Worm (Caenorhabditis elegans) whole organism, young adult: ENCODE measurements around the gene T25C12.3.

Source experiments
- C06A6.2 ChIP-seq: fragments of 200-800 bp; sonication (Bioruptor generic); conservative IDR thresholded peaks from 2 replicates; pipeline ENCODE4 v1.3.6; 2022; ENCODE audit warnings: missing genetic modification characterization, missing compliant biosample characterization
- F33H1.4 ChIP-seq: fragments of 200-800 bp; sonication (Bioruptor generic); IDR thresholded peaks from 2 replicates; pipeline ENCODE4 v1.3.6; 2022; ENCODE audit warnings: missing genetic modification reagents, missing genetic modification characterization, missing compliant biosample characterization
- F52B5.7 ChIP-seq: sonication (generic microtip); optimal IDR thresholded peaks from 2 replicates; lab custom pipeline; 2016; ENCODE audit warnings: mild to moderate bottlenecking, missing genetic modification characterization, missing compliant biosample characterization
- F57A8.1 ChIP-seq: fragments of 200-800 bp; sonication (Bioruptor generic); optimal IDR thresholded peaks from 2 replicates; lab custom pipeline; 2018; ENCODE audit warnings: mild to moderate bottlenecking, missing genetic modification characterization, moderate library complexity, missing compliant biosample characterization
- F57C9.4 ChIP-seq: sonication (generic microtip); optimal IDR thresholded peaks from 2 replicates; lab custom pipeline; 2017; ENCODE audit warnings: mild to moderate bottlenecking, missing genetic modification characterization, missing compliant biosample characterization
- K12H6.12 ChIP-seq: fragments of 200-800 bp; sonication (Bioruptor generic); optimal IDR thresholded peaks from 2 replicates; lab custom pipeline; 2018; ENCODE audit warnings: mild to moderate bottlenecking, missing genetic modification characterization, missing compliant biosample characterization
- T07F8.4 ChIP-seq: sonication (generic microtip); optimal IDR thresholded peaks from 2 replicates; lab custom pipeline; 2016; ENCODE audit warnings: mild to moderate bottlenecking, missing genetic modification characterization, moderate library complexity, missing compliant biosample characterization
- Y53G8AR.9 ChIP-seq: fragments of 200-800 bp; sonication (Bioruptor generic); conservative IDR thresholded peaks from 2 replicates; pipeline ENCODE4 v1.3.6; 2022; ENCODE audit warnings: missing genetic modification reagents, missing genetic modification characterization, missing compliant biosample characterization
- atf-7 ChIP-seq: sonication (generic microtip); optimal IDR thresholded peaks from 2 replicates; lab custom pipeline; 2017; ENCODE audit warnings: mild to moderate bottlenecking, missing genetic modification characterization, missing compliant biosample characterization
- attf-3 ChIP-seq: fragments of 200-800 bp; sonication (Bioruptor generic); conservative IDR thresholded peaks from 2 replicates; pipeline ENCODE4 v1.3.6; 2022; ENCODE audit warnings: missing genetic modification reagents, missing genetic modification characterization, missing compliant biosample characterization
- bed-1 ChIP-seq: fragments of 200-800 bp; sonication (Bioruptor generic); IDR thresholded peaks from 2 replicates; pipeline ENCODE4 v1.3.6; 2022; ENCODE audit warnings: missing genetic modification reagents, missing genetic modification characterization, missing compliant biosample characterization
- bed-2 ChIP-seq: fragments of 200-800 bp; sonication (Bioruptor generic); IDR thresholded peaks from 2 replicates; pipeline ENCODE4 v1.3.6; 2022; ENCODE audit warnings: missing genetic modification reagents, missing genetic modification characterization, missing compliant biosample characterization
- cebp-2 ChIP-seq: fragments of 200-800 bp; sonication (Bioruptor generic); IDR thresholded peaks from 2 replicates; pipeline ENCODE4 v1.3.6; 2022; ENCODE audit warnings: missing genetic modification characterization, missing compliant biosample characterization
- ceh-100 ChIP-seq: fragments of 200-800 bp; sonication (Bioruptor generic); IDR thresholded peaks from 2 replicates; pipeline ENCODE4 v1.3.6; 2022; ENCODE audit warnings: missing genetic modification reagents, missing genetic modification characterization, missing compliant biosample characterization
- ceh-40 ChIP-seq: fragments of 200-800 bp; sonication (Bioruptor generic); IDR thresholded peaks from 2 replicates; pipeline ENCODE4 v1.3.6; 2022; ENCODE audit warnings: missing genetic modification characterization, missing compliant biosample characterization
- ceh-79 ChIP-seq: sonication (generic microtip); optimal IDR thresholded peaks from 2 replicates; lab custom pipeline; 2017; ENCODE audit warnings: mild to moderate bottlenecking, missing genetic modification characterization, missing compliant biosample characterization
- die-1 ChIP-seq: sonication (generic microtip); optimal IDR thresholded peaks from 2 replicates; lab custom pipeline; 2016; ENCODE audit warnings: missing genotype, mild to moderate bottlenecking, missing genetic modification characterization, missing compliant biosample characterization
- dpff-1 ChIP-seq: sonication (generic microtip); optimal IDR thresholded peaks from 2 replicates; lab custom pipeline; 2017; ENCODE audit warnings: mild to moderate bottlenecking, missing genetic modification characterization, missing compliant biosample characterization
- dpl-1 ChIP-seq: fragments of 150-350 bp; optimal IDR thresholded peaks from 2 replicates; lab custom pipeline; 2014; ENCODE audit warnings: missing biosample characterization, missing genetic modification reagents, missing genetic modification characterization
- egl-44 ChIP-seq: fragments of 200-800 bp; sonication (Bioruptor generic); IDR thresholded peaks from 2 replicates; pipeline ENCODE4 v1.3.6; 2022; ENCODE audit warnings: missing genetic modification reagents, missing genetic modification characterization, missing compliant biosample characterization
- ekl-4 ChIP-seq: fragments of 200-800 bp; sonication (Bioruptor generic); IDR thresholded peaks from 2 replicates; pipeline ENCODE4 v1.3.6; 2022; ENCODE audit warnings: missing genetic modification reagents, missing genetic modification characterization, missing compliant biosample characterization
- hmg-1.2 ChIP-seq: fragments of 200-800 bp; sonication (Bioruptor generic); IDR thresholded peaks from 2 replicates; pipeline ENCODE4 v1.3.6; 2022; ENCODE audit warnings: missing genetic modification reagents, missing genetic modification characterization, missing compliant biosample characterization
- hmg-20 ChIP-seq: fragments of 200-800 bp; sonication (Bioruptor generic); IDR thresholded peaks from 2 replicates; pipeline ENCODE4 v1.3.6; 2022; ENCODE audit warnings: missing genetic modification reagents, missing genetic modification characterization, missing compliant biosample characterization
- let-526 ChIP-seq: fragments of 200-800 bp; sonication (Bioruptor generic); IDR thresholded peaks from 2 replicates; pipeline ENCODE4 v1.3.6; 2022; ENCODE audit warnings: missing genetic modification reagents, missing genetic modification characterization, missing compliant biosample characterization
- let-607 ChIP-seq, 2 experiments: fragments of 200-800 bp in 1 of 2; sonication (Bioruptor generic) in 1 of 2; sonication (generic microtip) in 1 of 2; optimal IDR thresholded peaks; 2 replicates each; lab custom pipeline; 2016 to 2018; ENCODE audit warnings: mild to moderate bottlenecking in 2 of 2, missing compliant biosample characterization in 2 of 2, missing genetic modification characterization in 2 of 2, moderate library complexity in 2 of 2, missing genotype in 1 of 2
- lin-35 ChIP-seq, 3 experiments: fragments of 150-350 bp in 2 of 3; sonication (generic microtip) in 1 of 3; optimal IDR thresholded peaks; 2 replicates each; lab custom pipeline; 2014 to 2018; ENCODE audit warnings: missing biosample characterization in 3 of 3, missing genetic modification characterization in 3 of 3, missing genetic modification reagents in 3 of 3
- lin-40 ChIP-seq: sonication (generic microtip); optimal IDR thresholded peaks from 2 replicates; lab custom pipeline; 2016; ENCODE audit warnings: missing genetic modification characterization, mild to moderate bottlenecking, missing compliant biosample characterization, missing genotype, missing genetic modification reagents
- lir-1 ChIP-seq: fragments of 200-800 bp; sonication (Bioruptor generic); conservative IDR thresholded peaks from 2 replicates; pipeline ENCODE4 v1.3.6; 2022; ENCODE audit warnings: missing genetic modification reagents, missing genetic modification characterization, missing compliant biosample characterization
- madf-3 ChIP-seq: fragments of 200-800 bp; sonication (Bioruptor generic); IDR thresholded peaks from 2 replicates; pipeline ENCODE4 v1.3.6; 2022; ENCODE audit warnings: missing genetic modification reagents, missing genetic modification characterization, missing compliant biosample characterization
- madf-6 ChIP-seq: fragments of 200-800 bp; sonication (Bioruptor generic); IDR thresholded peaks from 2 replicates; pipeline ENCODE4 v1.3.6; 2022; ENCODE audit warnings: missing genetic modification reagents, missing genetic modification characterization, missing compliant biosample characterization
- mcd-1 ChIP-seq: fragments of 200-800 bp; sonication (Bioruptor generic); IDR thresholded peaks from 2 replicates; pipeline ENCODE4 v1.3.6; 2022; ENCODE audit warnings: missing genetic modification reagents, missing genetic modification characterization, missing compliant biosample characterization
- mxl-1 ChIP-seq: sonication (generic microtip); optimal IDR thresholded peaks from 2 replicates; lab custom pipeline; 2016; ENCODE audit warnings: missing genetic modification characterization, missing compliant biosample characterization
- nfya-1 ChIP-seq: sonication (generic microtip); optimal IDR thresholded peaks from 2 replicates; lab custom pipeline; 2017; ENCODE audit warnings: antibody characterized with exemption, missing compliant biosample characterization, missing genetic modification characterization, borderline replicate concordance; ENCODE audit not compliant: insufficient read depth
- nfyb-1 ChIP-seq: fragments of 200-800 bp; sonication (Bioruptor generic); IDR thresholded peaks from 2 replicates; pipeline ENCODE4 v1.3.6; 2022; ENCODE audit warnings: missing genetic modification reagents, missing genetic modification characterization, missing compliant biosample characterization
- nhr-179 ChIP-seq: sonication (generic microtip); optimal IDR thresholded peaks from 2 replicates; lab custom pipeline; 2016; ENCODE audit warnings: mild to moderate bottlenecking, missing genetic modification characterization, missing compliant biosample characterization
- nhr-80 ChIP-seq: sonication (generic microtip); optimal IDR thresholded peaks from 2 replicates; lab custom pipeline; 2016; ENCODE audit warnings: missing genetic modification characterization, missing compliant biosample characterization
- rec-8 ChIP-seq, 2 experiments: sonication (generic microtip); optimal IDR thresholded peaks; 2 replicates each; lab custom pipeline; 2016; ENCODE audit warnings: mild to moderate bottlenecking in 2 of 2, missing genetic modification characterization in 2 of 2, missing genetic modification reagents in 2 of 2, missing genotype in 2 of 2, missing biosample characterization in 1 of 2, missing compliant biosample characterization in 1 of 2, moderate library complexity in 1 of 2
- repo-1 ChIP-seq: sonication (generic microtip); optimal IDR thresholded peaks from 2 replicates; lab custom pipeline; 2017; ENCODE audit warnings: mild to moderate bottlenecking, missing genetic modification characterization, missing compliant biosample characterization
- sdz-38 ChIP-seq: sonication (generic microtip); optimal IDR thresholded peaks from 2 replicates; lab custom pipeline; 2016; ENCODE audit warnings: missing genotype, missing genetic modification characterization, missing compliant biosample characterization
- somi-1 ChIP-seq: fragments of 200-800 bp; sonication (Bioruptor generic); optimal IDR thresholded peaks from 2 replicates; lab custom pipeline; 2018; ENCODE audit warnings: mild to moderate bottlenecking, missing genetic modification characterization, missing compliant biosample characterization
- tbp1 ChIP-seq: fragments of 200-800 bp; sonication (Bioruptor generic); optimal IDR thresholded peaks from 2 replicates; lab custom pipeline; 2018; ENCODE audit warnings: mild to moderate bottlenecking, missing genetic modification characterization, missing compliant biosample characterization
- tbx-9 ChIP-seq: sonication (generic microtip); optimal IDR thresholded peaks from 2 replicates; lab custom pipeline; 2016; ENCODE audit warnings: borderline replicate concordance, missing genetic modification characterization, inconsistent platforms, missing compliant biosample characterization
- unc-62 ChIP-seq: fragments of 150-350 bp; optimal IDR thresholded peaks from 2 replicates; lab custom pipeline; 2014; ENCODE audit warnings: missing biosample characterization, missing genetic modification reagents, missing genetic modification characterization
- ztf-18 ChIP-seq: sonication (generic microtip); optimal IDR thresholded peaks from 2 replicates; lab custom pipeline; 2016; ENCODE audit warnings: missing genotype, mild to moderate bottlenecking, missing genetic modification characterization, missing compliant biosample characterization
- ztf-25 ChIP-seq: fragments of 200-800 bp; sonication (Bioruptor generic); IDR thresholded peaks from 2 replicates; pipeline ENCODE4 v1.3.6; 2022; ENCODE audit warnings: missing genetic modification reagents, missing genetic modification characterization, missing compliant biosample characterization
- ztf-26 ChIP-seq: sonication (generic microtip); optimal IDR thresholded peaks from 2 replicates; lab custom pipeline; 2017; ENCODE audit warnings: missing genetic modification characterization, missing compliant biosample characterization

T25C12.3 gene

DNA sequence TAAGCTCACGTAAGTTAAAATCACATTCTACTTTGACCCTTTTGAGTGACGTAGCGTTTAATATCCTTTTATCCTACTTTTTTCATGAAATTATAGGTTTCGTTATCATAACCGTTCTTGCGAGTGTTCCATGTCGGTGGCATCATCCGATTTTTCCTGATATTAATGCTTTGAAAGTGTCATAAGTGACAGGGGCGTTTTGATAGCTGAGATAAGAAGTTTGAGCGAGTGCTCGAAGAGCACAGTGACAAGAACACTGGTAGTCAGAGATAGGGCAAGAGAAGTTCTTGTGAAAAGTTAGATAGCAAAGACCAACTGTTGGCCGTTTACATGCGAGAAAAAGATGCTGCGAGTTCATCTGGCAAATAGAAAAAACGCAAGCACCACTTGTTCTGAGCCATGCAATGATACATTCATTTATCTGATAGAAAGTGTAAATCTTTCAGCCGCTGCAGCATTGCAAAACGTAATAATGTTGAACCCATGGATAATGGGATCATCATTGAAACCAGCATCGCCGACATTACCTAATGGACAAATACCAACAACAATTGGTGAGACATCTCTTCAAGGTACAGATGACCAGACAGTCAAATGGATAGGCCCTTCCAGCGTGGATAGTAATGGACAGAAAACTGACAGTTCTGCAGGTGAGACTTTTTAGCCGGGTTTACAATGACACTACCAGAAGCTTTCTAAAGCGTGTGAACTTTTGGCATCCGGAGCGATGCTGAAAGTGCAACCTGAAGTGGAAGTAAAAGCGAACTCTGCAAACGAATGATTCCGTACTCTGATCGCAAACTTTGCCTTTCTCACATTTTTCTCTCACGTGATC, 18.6 kb downstream of the T25C12.3 start (continued):
- no peak for TF ChIP-seq F57A8.1 (GFP tag; lab: Kevin White, UChicago)
- TF ChIP-seq mxl-1 (tag; lab: Kevin White, UChicago): no peak
- no peak for TF ChIP-seq let-607 (tag; optimal IDR thresholded peaks at IDR 0.05; lab: Kevin White, UChicago)
- no peak for TF ChIP-seq ekl-4 (GFP tag; lab: Robert Waterston, UW)
- no peak for TF ChIP-seq mcd-1 (GFP tag; lab: Robert Waterston, UW)
- TF ChIP-seq T07F8.4 (tag; lab: Kevin White, UChicago): no peak
- TF ChIP-seq ceh-79 (tag; lab: Kevin White, UChicago): no peak
- no peak for TF ChIP-seq attf-3 (GFP tag; lab: Robert Waterston, UW)
- TF ChIP-seq tbx-9: no peak
- peak; percentile 40 for TF ChIP-seq unc-62 (GFP tag; lab: Kevin White, UChicago)
- TF ChIP-seq dpl-1: no peak
- no peak for TF ChIP-seq bed-2 (GFP tag; lab: Robert Waterston, UW)
- no peak for TF ChIP-seq egl-44 (GFP tag; lab: Robert Waterston, UW)
- TF ChIP-seq let-526 (GFP tag; lab: Robert Waterston, UW): no peak
- TF ChIP-seq C06A6.2 (GFP tag; lab: Robert Waterston, UW): no peak
- TF ChIP-seq lin-40: no peak
- TF ChIP-seq F52B5.7 (tag; lab: Kevin White, UChicago): no peak
- TF ChIP-seq cebp-2 (GFP tag; lab: Robert Waterston, UW): no peak
- TF ChIP-seq madf-3 (GFP tag; lab: Robert Waterston, UW): no peak
- 0 out of 2 replicates have a peak, but pooled peaks have one; percentile 27 for TF ChIP-seq lir-1 (GFP tag; lab: Robert Waterston, UW)
- 0 out of 2 replicates have a peak, but pooled peaks have one; percentile 8 for TF ChIP-seq Y53G8AR.9
- TF ChIP-seq nhr-179 (tag; lab: Kevin White, UChicago): no peak
- no peak for TF ChIP-seq ceh-100 (GFP tag; lab: Robert Waterston, UW)
- TF ChIP-seq dpff-1 (tag; lab: Kevin White, UChicago): no peak
- TF ChIP-seq sdz-38: no peak
- TF ChIP-seq bed-1 (GFP tag; lab: Robert Waterston, UW): no peak
- no peak for TF ChIP-seq rec-8 (tag; optimal IDR thresholded peaks at IDR 0.05; lab: Kevin White, UChicago)
- TF ChIP-seq ztf-26 (tag; lab: Kevin White, UChicago): no peak
- TF ChIP-seq F57C9.4 (tag; lab: Kevin White, UChicago): no peak
- TF ChIP-seq F33H1.4 (GFP tag; lab: Robert Waterston, UW): no peak
- no peak for TF ChIP-seq ztf-25 (GFP tag; lab: Robert Waterston, UW)
- TF ChIP-seq tbp1 (GFP tag; lab: Kevin White, UChicago): peak; percentile 20

DNA sequence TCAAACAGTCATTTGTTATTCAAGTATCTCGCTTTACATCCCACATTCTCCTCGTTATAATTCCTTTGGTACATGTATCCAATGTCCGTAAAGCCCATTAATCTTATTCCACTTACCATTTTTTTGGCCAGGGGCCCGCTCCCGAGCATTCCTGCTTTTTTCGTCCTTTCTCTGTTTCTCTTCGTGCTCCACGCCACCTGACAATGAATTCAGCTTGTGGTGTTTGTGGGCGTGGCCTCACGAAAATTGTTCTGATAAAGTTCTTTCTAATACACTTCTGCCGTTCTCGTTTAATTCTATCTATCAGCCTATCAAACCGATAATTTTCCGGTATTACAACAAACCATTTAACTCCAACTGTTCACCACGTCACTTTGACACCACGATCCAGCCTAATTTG, 19.8 kb downstream of the T25C12.3 start:
- no peak for TF ChIP-seq die-1 (tag; lab: Kevin White, UChicago)
- peak; percentile 13 for TF ChIP-seq nhr-80 (tag; lab: Kevin White, UChicago)
- TF ChIP-seq hmg-1.2 (GFP tag; lab: Robert Waterston, UW): peak; percentile 14; the same call in 1 of the 2 replicates
- TF ChIP-seq, all 124 proteins: peak for 2

DNA sequence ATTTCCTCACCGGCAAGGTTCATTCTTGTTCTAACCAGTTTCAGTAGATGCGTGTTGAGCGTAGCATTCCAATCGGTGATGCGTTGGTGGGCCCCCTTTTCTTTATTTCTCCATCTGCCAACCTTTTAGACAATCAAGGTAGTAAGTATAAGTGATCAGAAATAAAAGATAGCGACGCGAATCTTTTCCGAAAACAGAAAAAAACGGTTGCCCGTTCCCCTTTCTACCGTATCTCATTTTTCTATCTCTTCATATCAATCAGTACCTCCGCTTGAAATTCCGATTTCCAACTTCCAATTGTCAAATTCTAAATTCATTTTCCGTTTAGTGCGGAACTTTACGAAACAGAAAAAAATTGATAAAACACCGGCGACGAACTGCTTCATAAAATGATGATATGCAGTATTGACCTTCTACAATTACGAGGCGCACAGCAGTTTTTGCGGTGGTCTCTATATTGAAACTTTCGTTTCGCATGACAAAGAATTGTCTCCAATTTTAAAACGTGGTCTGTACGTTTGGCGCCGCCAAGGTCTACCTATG, 20.4 kb downstream of the T25C12.3 start:
- no peak for TF ChIP-seq repo-1 (tag; lab: Kevin White, UChicago)
- TF ChIP-seq ztf-26 (tag; lab: Kevin White, UChicago): no peak
- no peak for TF ChIP-seq lin-35 (GFP tag; optimal IDR thresholded peaks at IDR 0.05; lab: Kevin White, UChicago)
- no peak for TF ChIP-seq madf-6 (GFP tag; lab: Robert Waterston, UW)
- no peak for TF ChIP-seq nfya-1
- TF ChIP-seq hmg-20 (GFP tag; lab: Robert Waterston, UW): no peak
- TF ChIP-seq ceh-40 (GFP tag; lab: Robert Waterston, UW): no peak
- TF ChIP-seq somi-1 (GFP tag; lab: Kevin White, UChicago): no peak
- no peak for TF ChIP-seq nfyb-1 (GFP tag; lab: Robert Waterston, UW)
- TF ChIP-seq ztf-18: no peak
- TF ChIP-seq atf-7 (tag; lab: Kevin White, UChicago): no peak
- no peak for TF ChIP-seq let-607 (tag; optimal IDR thresholded peaks at IDR 0.05; lab: Kevin White, UChicago)
- no peak for TF ChIP-seq K12H6.12 (tag; lab: Kevin White, UChicago)
